Fruit fly (Drosophila melanogaster) whole organism, embryonic: Measurements from ENCODE around the gene CAH9.
A peak's percentile ranks its signal among the peaks of the same experiment; 100 is the strongest.

Experiments
- Adf1 ChIP-seq: fragments of 200-800 bp; sonication (Bioruptor generic); IDR thresholded peaks from 2 replicates; pipeline ENCODE4 v1.3.6; 2022; ENCODE audit warnings: missing biosample characterization, missing genetic modification characterization
- Antp ChIP-seq: fragments of 200-800 bp; sonication (Bioruptor generic); optimal IDR thresholded peaks from 3 replicates; lab custom pipeline; 2016; ENCODE audit warnings: missing biosample characterization, missing genetic modification characterization
- BEAF-32 ChIP-seq: fragments of 200-800 bp; sonication (Bioruptor generic); optimal IDR thresholded peaks from 3 replicates; lab custom pipeline; 2017; ENCODE audit warnings: missing biosample characterization, missing genetic modification characterization, mild to moderate bottlenecking, moderate library complexity, missing genetic modification reagents
- CG10321 ChIP-seq: fragments of 200-800 bp; sonication (Bioruptor generic); IDR thresholded peaks from 2 replicates; pipeline ENCODE4 v1.3.6; 2022; ENCODE audit warnings: missing biosample characterization, missing genetic modification characterization
- CG10543 ChIP-seq: fragments of 200-800 bp; sonication (Bioruptor generic); optimal IDR thresholded peaks from 3 replicates; lab custom pipeline; 2017; ENCODE audit warnings: missing biosample characterization, mild to moderate bottlenecking, missing genetic modification characterization, moderate library complexity
- CG10654 ChIP-seq: fragments of 200-800 bp; sonication (Bioruptor generic); optimal IDR thresholded peaks from 2 replicates; lab custom pipeline; 2016; ENCODE audit warnings: missing biosample characterization, missing genetic modification characterization
- CG1233 ChIP-seq: fragments of 200-800 bp; sonication (Bioruptor generic); optimal IDR thresholded peaks from 4 replicates; lab custom pipeline; 2018; ENCODE audit warnings: missing biosample characterization, mild to moderate bottlenecking, missing genetic modification characterization
- CG12942 ChIP-seq: fragments of 200-800 bp; sonication (Bioruptor generic); optimal IDR thresholded peaks from 3 replicates; lab custom pipeline; 2016; ENCODE audit warnings: missing biosample characterization, missing genetic modification characterization
- CG14441 ChIP-seq: fragments of 200-800 bp; sonication (Bioruptor generic); IDR thresholded peaks from 2 replicates; pipeline ENCODE4 v1.3.6; 2022; ENCODE audit warnings: missing biosample characterization, missing genetic modification characterization
- CG15269 ChIP-seq: fragments of 200-800 bp; sonication (Bioruptor generic); optimal IDR thresholded peaks from 2 replicates; lab custom pipeline; 2018; ENCODE audit warnings: missing biosample characterization, mild to moderate bottlenecking, missing genetic modification characterization, moderate library complexity
- CG1602 ChIP-seq: fragments of 200-800 bp; sonication (Bioruptor generic); optimal IDR thresholded peaks from 3 replicates; lab custom pipeline; 2016; ENCODE audit warnings: missing biosample characterization, missing genetic modification characterization
- CG16813 ChIP-seq: fragments of 200-800 bp; sonication (Bioruptor generic); IDR thresholded peaks from 3 replicates; pipeline ENCODE4 v1.3.6; 2022; ENCODE audit warnings: missing biosample characterization, missing genetic modification characterization; ENCODE audit not compliant: partially characterized antibody
- CG17385 ChIP-seq: fragments of 200-800 bp; sonication (Bioruptor generic); optimal IDR thresholded peaks from 3 replicates; lab custom pipeline; 2018; ENCODE audit warnings: missing biosample characterization, mild to moderate bottlenecking, missing genetic modification characterization
- CG18476 ChIP-seq: fragments of 200-800 bp; sonication (Bioruptor generic); optimal IDR thresholded peaks from 2 replicates; lab custom pipeline; 2016; ENCODE audit warnings: missing biosample characterization, mild to moderate bottlenecking, missing genetic modification characterization
- CG2889 ChIP-seq: fragments of 200-800 bp; sonication (Bioruptor generic); IDR thresholded peaks from 3 replicates; pipeline ENCODE4 v1.3.6; 2022; ENCODE audit warnings: missing biosample characterization, missing genetic modification characterization
- CG31365 ChIP-seq: fragments of 200-800 bp; sonication (Bioruptor generic); optimal IDR thresholded peaks from 2 replicates; lab custom pipeline; 2018; ENCODE audit warnings: missing biosample characterization, mild to moderate bottlenecking, missing genetic modification characterization
- CG3838 ChIP-seq: fragments of 200-800 bp; sonication (Bioruptor generic); optimal IDR thresholded peaks from 3 replicates; lab custom pipeline; 2016; ENCODE audit warnings: missing biosample characterization, missing genetic modification characterization
- CG3847 ChIP-seq: fragments of 200-800 bp; sonication (Bioruptor generic); IDR thresholded peaks from 2 replicates; pipeline ENCODE4 v1.3.6; 2022; ENCODE audit warnings: missing biosample characterization, missing genetic modification characterization
- CG3995 ChIP-seq: fragments of 200-800 bp; sonication (Bioruptor generic); optimal IDR thresholded peaks from 3 replicates; lab custom pipeline; 2016; ENCODE audit warnings: missing biosample characterization, missing genetic modification characterization
- CG6689 ChIP-seq: fragments of 200-800 bp; sonication (Bioruptor generic); IDR thresholded peaks from 2 replicates; pipeline ENCODE4 v1.3.6; 2022; ENCODE audit warnings: missing biosample characterization, missing genetic modification characterization
- CG7839 ChIP-seq: fragments of 200-800 bp; sonication (Bioruptor generic); optimal IDR thresholded peaks from 3 replicates; lab custom pipeline; 2018; ENCODE audit warnings: missing biosample characterization, mild to moderate bottlenecking, missing genetic modification characterization, moderate library complexity
- CG8944 ChIP-seq: fragments of 200-800 bp; sonication (Bioruptor generic); optimal IDR thresholded peaks from 3 replicates; lab custom pipeline; 2016; ENCODE audit warnings: missing biosample characterization, missing genetic modification characterization
- Chrac-16 ChIP-seq: fragments of 200-800 bp; sonication (Bioruptor generic); optimal IDR thresholded peaks from 3 replicates; lab custom pipeline; 2016; ENCODE audit warnings: missing biosample characterization, missing genetic modification characterization
- Dref ChIP-seq: fragments of 200-800 bp; sonication (Bioruptor generic); IDR thresholded peaks from 2 replicates; pipeline ENCODE4 v1.3.6; 2022; ENCODE audit warnings: missing biosample characterization, missing genetic modification characterization
- Drgx ChIP-seq: fragments of 200-800 bp; sonication (Bioruptor generic); IDR thresholded peaks from 2 replicates; pipeline ENCODE4 v1.3.6; 2022; ENCODE audit warnings: missing biosample characterization, missing genetic modification characterization
- Max ChIP-seq: fragments of 200-800 bp; sonication (Bioruptor generic); optimal IDR thresholded peaks from 2 replicates; lab custom pipeline; 2016; ENCODE audit warnings: missing biosample characterization, mild to moderate bottlenecking, missing genetic modification characterization
- Med ChIP-seq: fragments of 200-800 bp; sonication (Bioruptor generic); peaks from one replicate; lab custom pipeline; 2016; ENCODE audit warnings: missing biosample characterization, missing genetic modification characterization, mild to moderate bottlenecking, inconsistent platforms, moderate library complexity
- Mes4 ChIP-seq: fragments of 200-800 bp; sonication (Bioruptor generic); optimal IDR thresholded peaks from 2 replicates; lab custom pipeline; 2016; ENCODE audit warnings: missing biosample characterization, missing genetic modification characterization
- Pdp1 ChIP-seq, 2 experiments: fragments of 200-800 bp; sonication (Bioruptor generic); optimal IDR thresholded peaks; 3 replicates each; lab custom pipeline; 2016; ENCODE audit warnings: missing biosample characterization in 2 of 2, missing genetic modification characterization in 2 of 2, mild to moderate bottlenecking in 1 of 2, moderate library complexity in 1 of 2
- Scr ChIP-seq: fragments of 200-800 bp; sonication (Bioruptor generic); IDR thresholded peaks from 2 replicates; pipeline ENCODE4 v1.3.6; 2022; ENCODE audit warnings: missing biosample characterization, missing genetic modification characterization; ENCODE audit not compliant: partially characterized antibody
- Spps ChIP-seq: fragments of 200-800 bp; sonication (Bioruptor generic); optimal IDR thresholded peaks from 2 replicates; lab custom pipeline; 2018; ENCODE audit warnings: missing biosample characterization, mild to moderate bottlenecking, missing genetic modification characterization
- Taf1 ChIP-seq: fragments of 200-800 bp; sonication (Bioruptor generic); IDR thresholded peaks from 2 replicates; pipeline ENCODE4 v1.3.6; 2022; ENCODE audit warnings: missing biosample characterization, missing genetic modification characterization
- Xrp1 ChIP-seq: fragments of 200-800 bp; sonication (Bioruptor generic); IDR thresholded peaks from 2 replicates; pipeline ENCODE4 v1.3.6; 2022; ENCODE audit warnings: missing biosample characterization, missing genetic modification characterization
- aop ChIP-seq: fragments of 200-800 bp; sonication (Bioruptor generic); IDR thresholded peaks from 2 replicates; pipeline ENCODE4 v1.3.6; 2022; ENCODE audit warnings: missing biosample characterization, missing genetic modification characterization
- ato ChIP-seq: fragments of 200-800 bp; sonication (Bioruptor generic); IDR thresholded peaks from 2 replicates; pipeline ENCODE4 v1.3.6; 2022; ENCODE audit warnings: missing biosample characterization, missing genetic modification characterization; ENCODE audit not compliant: partially characterized antibody
- az2 ChIP-seq: fragments of 200-800 bp; sonication (Bioruptor generic); optimal IDR thresholded peaks from 3 replicates; lab custom pipeline; 2016; ENCODE audit warnings: missing biosample characterization, missing genetic modification characterization
- bab2 ChIP-seq: fragments of 200-800 bp; sonication (Bioruptor generic); optimal IDR thresholded peaks from 2 replicates; lab custom pipeline; 2016; ENCODE audit warnings: missing biosample characterization, missing genetic modification characterization
- crc ChIP-seq: fragments of 200-800 bp; sonication (Bioruptor generic); optimal IDR thresholded peaks from 2 replicates; lab custom pipeline; 2016; ENCODE audit warnings: missing biosample characterization, missing genetic modification characterization
- disco-r ChIP-seq: fragments of 200-800 bp; sonication (Bioruptor generic); optimal IDR thresholded peaks from 2 replicates; lab custom pipeline; 2016; ENCODE audit warnings: missing biosample characterization, missing genetic modification characterization
- fd64A ChIP-seq: fragments of 200-800 bp; sonication (Bioruptor generic); optimal IDR thresholded peaks from 3 replicates; lab custom pipeline; 2018; ENCODE audit warnings: missing biosample characterization, mild to moderate bottlenecking, missing genetic modification characterization
- lola ChIP-seq, 3 experiments: fragments of >200 bp in 2 of 3; fragments of 200-800 bp in 1 of 3; sonication (Bioruptor generic) in 1 of 3; optimal IDR thresholded peaks; 2 replicates each; lab custom pipeline; 2017 to 2019; ENCODE audit warnings: missing biosample characterization in 3 of 3, missing genetic modification characterization in 3 of 3, mild to moderate bottlenecking in 1 of 3, moderate library complexity in 1 of 3
- lov ChIP-seq, 2 experiments: fragments of 200-800 bp in 1 of 2; fragments of >200 bp in 1 of 2; sonication (Bioruptor generic) in 1 of 2; IDR thresholded peaks in 1 of 2; optimal IDR thresholded peaks in 1 of 2; 2 replicates in 1 of 2; 3 replicates in 1 of 2; pipeline versions ENCODE4 v1.3.6 to Lab custom; 2017 to 2022; ENCODE audit warnings: missing biosample characterization in 1 of 2, missing genetic modification characterization in 1 of 2
- mirr ChIP-seq: fragments of 200-800 bp; sonication (Bioruptor generic); optimal IDR thresholded peaks from 3 replicates; lab custom pipeline; 2018; ENCODE audit warnings: missing biosample characterization, mild to moderate bottlenecking, missing genetic modification characterization
- nerfin-1 ChIP-seq: fragments of 200-800 bp; sonication (Bioruptor generic); optimal IDR thresholded peaks from 3 replicates; lab custom pipeline; 2019; ENCODE audit warnings: missing biosample characterization, mild to moderate bottlenecking, missing genetic modification characterization, moderate library complexity
- pzg ChIP-seq: fragments of 200-800 bp; sonication (Bioruptor generic); optimal IDR thresholded peaks from 3 replicates; lab custom pipeline; 2018; ENCODE audit warnings: missing biosample characterization, mild to moderate bottlenecking, missing genetic modification characterization, moderate library complexity
- rib ChIP-seq: fragments of 200-800 bp; sonication (Bioruptor generic); IDR thresholded peaks from 2 replicates; pipeline ENCODE4 v1.3.6; 2022; ENCODE audit warnings: missing biosample characterization, missing genetic modification characterization
- sima ChIP-seq: fragments of 200-800 bp; sonication (Bioruptor generic); optimal IDR thresholded peaks from 2 replicates; lab custom pipeline; 2016; ENCODE audit warnings: missing biosample characterization, missing genetic modification characterization
- vfl ChIP-seq: fragments of 200-800 bp; sonication (Bioruptor generic); optimal IDR thresholded peaks from 2 replicates; lab custom pipeline; 2016; ENCODE audit warnings: missing biosample characterization, missing genetic modification characterization
- wek ChIP-seq: fragments of 200-800 bp; sonication (Bioruptor generic); optimal IDR thresholded peaks from 3 replicates; lab custom pipeline; 2018; ENCODE audit warnings: missing biosample characterization, mild to moderate bottlenecking, missing genetic modification characterization, moderate library complexity

CAH9 gene

DNA sequence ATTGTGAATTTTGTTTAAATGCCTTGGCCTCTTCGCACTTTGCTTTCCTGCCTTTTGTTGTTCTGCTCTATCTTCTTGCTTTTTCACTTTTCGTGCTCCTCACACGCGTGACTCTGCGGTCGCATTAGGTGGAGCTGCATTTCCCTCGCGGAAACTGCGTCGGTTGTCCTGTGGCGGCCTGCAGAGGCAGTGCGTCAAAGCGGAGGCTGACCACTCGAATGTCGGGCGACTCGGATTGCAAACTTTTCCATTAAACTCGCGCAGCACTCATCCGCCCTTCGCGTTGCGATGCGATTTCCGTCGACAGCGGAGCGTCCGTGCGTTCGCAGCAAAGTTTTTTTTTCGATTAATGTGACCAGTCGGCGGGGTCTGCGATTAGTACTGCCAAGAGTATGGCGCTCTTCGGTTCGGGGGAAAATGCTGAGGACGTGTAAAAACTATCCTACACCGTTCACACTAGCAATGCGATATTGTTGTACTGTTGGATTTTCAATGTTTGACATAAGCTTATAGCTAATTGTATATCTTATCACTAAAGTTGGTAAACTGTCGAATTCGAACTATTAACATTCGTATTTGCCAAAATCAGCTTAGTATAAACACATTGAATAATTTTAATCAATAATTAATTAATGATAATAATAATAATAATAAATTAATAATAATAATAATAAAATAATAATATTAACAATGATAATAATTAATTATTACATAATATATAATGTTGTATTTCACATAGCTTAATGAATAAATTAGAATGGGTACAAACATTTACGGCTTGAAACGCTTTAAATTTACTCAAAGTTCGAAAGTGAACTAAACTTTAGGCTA, 44.9 kb upstream of the CAH9 start, which contains the start of gene CG6051 (continued):
- TF ChIP-seq CG6689 (no peak), lov (optimal IDR thresholded peaks at IDR 0.05; lab: Kevin White, UChicago) (no peak), lov (GFP tag; IDR thresholded peaks at IDR 0.05; lab: Robert Waterston, UW) (no peak), CG3847 (GFP tag; lab: Robert Waterston, UW) (no peak), CG3995 (peak; percentile 2), ato (GFP tag; lab: Robert Waterston, UW) (no peak), CG1233 (peak; percentile 7), CG1602 (GFP tag; lab: Kevin White, UChicago) (peak; percentile 45), nerfin-1 (peak; percentile 24), BEAF-32 (GFP tag; lab: Kevin White, UChicago) (peak; percentile 51), Pdp1 (GFP tag; optimal IDR thresholded peaks at IDR 0.05; lab: Kevin White, UChicago) (peak; percentile 25 to 26), Med (peak; percentile 85), lola (GFP tag; optimal IDR thresholded peaks at IDR 0.05; lab: Kevin White, UChicago) (peak in 2 of 3 experiments; percentile 55 to 98), sima (GFP tag; lab: Kevin White, UChicago) (no peak), CG3838 (no peak), CG12942 (peak; percentile 13), Drgx (GFP tag; lab: Robert Waterston, UW) (no peak), CG10543 (GFP tag; lab: Kevin White, UChicago) (peak; percentile 57), CG14441 (GFP tag; lab: Robert Waterston, UW) (no peak), aop (GFP tag; lab: Robert Waterston, UW) (no peak), CG15269 (tag; lab: Kevin White, UChicago) (peak; percentile 71), vfl (GFP tag; lab: Kevin White, UChicago) (peak; percentile 2), Chrac-16 (GFP tag; lab: Kevin White, UChicago) (peak; percentile 61), CG8944 (GFP tag; lab: Kevin White, UChicago) (peak; percentile 48), pzg (GFP tag; lab: Kevin White, UChicago) (peak; percentile 53), Antp (GFP tag; lab: Kevin White, UChicago) (peak; percentile 52), fd64A (GFP tag; lab: Kevin White, UChicago) (peak; percentile 40), CG7839 (tag; lab: Kevin White, UChicago) (peak; percentile 62), Max (GFP tag; lab: Kevin White, UChicago) (peak; percentile 45), CG2889 (GFP tag; lab: Robert Waterston, UW) (no peak), disco-r (GFP tag; lab: Kevin White, UChicago) (no peak), Taf1 (GFP tag; lab: Robert Waterston, UW) (no peak), crc (GFP tag; lab: Kevin White, UChicago) (no peak), Xrp1 (GFP tag; lab: Robert Waterston, UW) (no peak), CG18476 (GFP tag; lab: Kevin White, UChicago) (peak; percentile 18), CG10321 (GFP tag; lab: Robert Waterston, UW) (no peak), mirr (peak; percentile 46), Scr (GFP tag; lab: Robert Waterston, UW) (no peak), az2 (peak; percentile 51), bab2 (GFP tag; lab: Kevin White, UChicago) (peak; percentile 48), Adf1 (GFP tag; lab: Robert Waterston, UW) (no peak), CG17385 (GFP tag; lab: Kevin White, UChicago) (peak; percentile 7), rib (GFP tag; lab: Robert Waterston, UW) (no peak), Mes4 (no peak), CG31365 (peak; percentile 39), Spps (tag; lab: Kevin White, UChicago) (no peak), CG10654 (peak; percentile 30), Dref (GFP tag; lab: Robert Waterston, UW) (no peak), wek (GFP tag; lab: Kevin White, UChicago) (peak; percentile 57), CG16813 (GFP tag; lab: Robert Waterston, UW) (no peak)
